Fruit fly (Drosophila melanogaster) whole organism, prepupa: ENCODE results near the gene Gba1b.

ENCODE experiments used
- Blimp-1 ChIP-seq: fragments of 200-800 bp; sonication (Bioruptor generic); optimal IDR thresholded peaks from 3 replicates; lab custom pipeline; 2017; ENCODE audit warnings: missing biosample characterization, missing genetic modification characterization, mild to moderate bottlenecking, moderate library complexity, missing genetic modification reagents
- CG10631 ChIP-seq: fragments of 200-800 bp; sonication (Bioruptor generic); optimal IDR thresholded peaks from 2 replicates; lab custom pipeline; 2016; ENCODE audit warnings: missing biosample characterization, missing genetic modification characterization
- CG10669 ChIP-seq: fragments of 200-800 bp; sonication (Bioruptor generic); optimal IDR thresholded peaks from 3 replicates; lab custom pipeline; 2018; ENCODE audit warnings: missing biosample characterization, mild to moderate bottlenecking, missing genetic modification characterization, moderate library complexity
- CG11294 ChIP-seq: fragments of 200-800 bp; sonication (Bioruptor generic); IDR thresholded peaks from 2 replicates; pipeline ENCODE4 v1.3.6; 2022; ENCODE audit warnings: missing biosample characterization, missing genetic modification characterization
- CG11762 ChIP-seq: fragments of 200-800 bp; sonication (Bioruptor generic); optimal IDR thresholded peaks from 3 replicates; lab custom pipeline; 2016; ENCODE audit warnings: missing biosample characterization, missing genetic modification characterization; ENCODE audit not compliant: insufficient read depth
- CG15336 ChIP-seq: fragments of 200-800 bp; sonication (Bioruptor generic); IDR thresholded peaks from 2 replicates; pipeline ENCODE4 v1.3.6; 2022; ENCODE audit warnings: missing biosample characterization, missing genetic modification characterization
- CG16779 ChIP-seq: fragments of 200-800 bp; sonication (Bioruptor generic); optimal IDR thresholded peaks from 3 replicates; lab custom pipeline; 2017; ENCODE audit warnings: missing biosample characterization, mild to moderate bottlenecking, missing genetic modification characterization
- CG3032 ChIP-seq: fragments of 200-800 bp; optimal IDR thresholded peaks from 2 replicates; lab custom pipeline; 2019; ENCODE audit warnings: missing biosample characterization, mild to moderate bottlenecking, missing genetic modification characterization, moderate library complexity
- CG31627 ChIP-seq: fragments of 200-800 bp; sonication (Bioruptor generic); optimal IDR thresholded peaks from 3 replicates; lab custom pipeline; 2016; ENCODE audit warnings: missing biosample characterization, missing genetic modification characterization
- CG32006 ChIP-seq: fragments of 200-800 bp; sonication (Bioruptor generic); optimal IDR thresholded peaks from 3 replicates; lab custom pipeline; 2017; ENCODE audit warnings: missing biosample characterization, mild to moderate bottlenecking, missing genetic modification characterization
- CG34406 ChIP-seq: fragments of 200-800 bp; sonication (Bioruptor generic); optimal IDR thresholded peaks from 3 replicates; lab custom pipeline; 2016; ENCODE audit warnings: missing biosample characterization, missing genetic modification characterization
- CG3919 ChIP-seq: fragments of 200-800 bp; sonication (Bioruptor generic); optimal IDR thresholded peaks from 3 replicates; lab custom pipeline; 2016; ENCODE audit warnings: missing biosample characterization, missing genetic modification characterization
- CG6276 ChIP-seq: fragments of 200-800 bp; sonication (Bioruptor generic); optimal IDR thresholded peaks from 2 replicates; lab custom pipeline; 2017; ENCODE audit warnings: missing biosample characterization, mild to moderate bottlenecking, missing genetic modification characterization
- CG6808 ChIP-seq: fragments of 200-800 bp; sonication (Bioruptor generic); optimal IDR thresholded peaks from 3 replicates; lab custom pipeline; 2017; ENCODE audit warnings: missing biosample characterization, missing genetic modification characterization, mild to moderate bottlenecking, moderate library complexity, missing genetic modification reagents
- CG6854 ChIP-seq: fragments of 200-800 bp; sonication (Bioruptor generic); optimal IDR thresholded peaks from 2 replicates; lab custom pipeline; 2017; ENCODE audit warnings: missing biosample characterization, mild to moderate bottlenecking, missing genetic modification characterization
- CG8119 ChIP-seq: fragments of 200-800 bp; sonication (Bioruptor generic); IDR thresholded peaks from 3 replicates; pipeline ENCODE4 v1.3.6; 2022; ENCODE audit warnings: missing biosample characterization, missing genetic modification characterization
- CG8632 ChIP-seq: fragments of 200-800 bp; sonication (Bioruptor generic); optimal IDR thresholded peaks from 3 replicates; lab custom pipeline; 2016; ENCODE audit warnings: missing biosample characterization, missing genetic modification characterization
- CG9139 ChIP-seq: fragments of 200-800 bp; sonication (Bioruptor generic); optimal IDR thresholded peaks from 3 replicates; lab custom pipeline; 2017; ENCODE audit warnings: missing biosample characterization, mild to moderate bottlenecking, missing genetic modification characterization
- Eip75B ChIP-seq: fragments of 200-800 bp; sonication (Bioruptor generic); optimal IDR thresholded peaks from 3 replicates; lab custom pipeline; 2016; ENCODE audit warnings: missing biosample characterization, missing genetic modification characterization
- Eip78C ChIP-seq: fragments of 200-800 bp; sonication (Bioruptor generic); peaks from one replicate; lab custom pipeline; 2016; ENCODE audit warnings: missing biosample characterization, missing genetic modification characterization
- Eip93F ChIP-seq: fragments of 200-800 bp; sonication (Bioruptor generic); optimal IDR thresholded peaks from 2 replicates; lab custom pipeline; 2016; ENCODE audit warnings: missing biosample characterization, mild to moderate bottlenecking, missing genetic modification characterization
- Ets96B ChIP-seq: fragments of 200-800 bp; optimal IDR thresholded peaks from 2 replicates; lab custom pipeline; 2019; ENCODE audit warnings: missing biosample characterization, mild to moderate bottlenecking, missing genetic modification characterization, moderate library complexity
- Hr39 ChIP-seq: fragments of 200-800 bp; sonication (Bioruptor generic); optimal IDR thresholded peaks from 2 replicates; lab custom pipeline; 2016; ENCODE audit warnings: missing biosample characterization, missing genetic modification characterization
- Met ChIP-seq: fragments of 200-800 bp; sonication (Bioruptor generic); optimal IDR thresholded peaks from 3 replicates; lab custom pipeline; 2016; ENCODE audit warnings: missing biosample characterization, missing genetic modification characterization
- OdsH ChIP-seq: fragments of 200-800 bp; sonication (Bioruptor generic); optimal IDR thresholded peaks from 3 replicates; lab custom pipeline; 2016; ENCODE audit warnings: missing biosample characterization, missing genetic modification characterization
- Smox ChIP-seq: fragments of 200-800 bp; sonication (Bioruptor generic); optimal IDR thresholded peaks from 3 replicates; lab custom pipeline; 2016; ENCODE audit warnings: missing biosample characterization, missing genetic modification characterization
- Sox102F ChIP-seq: fragments of 200-800 bp; sonication (Bioruptor generic); optimal IDR thresholded peaks from 2 replicates; lab custom pipeline; 2016; ENCODE audit warnings: missing biosample characterization, mild to moderate bottlenecking, missing genetic modification characterization
- Sox14 ChIP-seq: fragments of 200-800 bp; sonication (Bioruptor generic); optimal IDR thresholded peaks from 3 replicates; lab custom pipeline; 2016; ENCODE audit warnings: missing biosample characterization, missing genetic modification characterization
- achi ChIP-seq: fragments of 200-800 bp; sonication (Bioruptor generic); optimal IDR thresholded peaks from 3 replicates; lab custom pipeline; 2016; ENCODE audit warnings: missing biosample characterization, missing genetic modification characterization
- dac ChIP-seq: fragments of 200-800 bp; sonication (Bioruptor generic); optimal IDR thresholded peaks from 2 replicates; lab custom pipeline; 2017; ENCODE audit warnings: missing biosample characterization, mild to moderate bottlenecking, missing genetic modification characterization
- dsx ChIP-seq: fragments of 200-800 bp; optimal IDR thresholded peaks from 3 replicates; lab custom pipeline; 2019; ENCODE audit warnings: missing biosample characterization, mild to moderate bottlenecking, missing genetic modification characterization, moderate library complexity; ENCODE audit not compliant: poor library complexity, severe bottlenecking
- eg ChIP-seq: fragments of 200-800 bp; sonication (Bioruptor generic); IDR thresholded peaks from 3 replicates; pipeline ENCODE4 v1.3.6; 2022; ENCODE audit warnings: missing biosample characterization, missing genetic modification characterization
- esn ChIP-seq: fragments of 200-800 bp; sonication (Bioruptor generic); optimal IDR thresholded peaks from 2 replicates; lab custom pipeline; 2016; ENCODE audit warnings: missing biosample characterization, mild to moderate bottlenecking, missing genetic modification characterization, moderate library complexity
- fd59A ChIP-seq: fragments of 200-800 bp; sonication (Bioruptor generic); optimal IDR thresholded peaks from 2 replicates; lab custom pipeline; 2017; ENCODE audit warnings: missing biosample characterization, mild to moderate bottlenecking, missing genetic modification characterization, missing genetic modification reagents
- fd85E ChIP-seq: fragments of 200-800 bp; sonication (Bioruptor generic); optimal IDR thresholded peaks from 3 replicates; lab custom pipeline; 2016; ENCODE audit warnings: missing biosample characterization, missing genetic modification characterization
- fkh ChIP-seq: fragments of 200-800 bp; sonication (Bioruptor generic); optimal IDR thresholded peaks from 3 replicates; lab custom pipeline; 2017; ENCODE audit warnings: missing biosample characterization, mild to moderate bottlenecking, missing genetic modification characterization, moderate library complexity
- net ChIP-seq: fragments of 200-800 bp; sonication (Bioruptor generic); optimal IDR thresholded peaks from 3 replicates; lab custom pipeline; 2016; ENCODE audit warnings: missing biosample characterization, missing genetic modification characterization
- pdm3 ChIP-seq: fragments of 200-800 bp; sonication (Bioruptor generic); optimal IDR thresholded peaks from 3 replicates; lab custom pipeline; 2016; ENCODE audit warnings: missing biosample characterization, missing genetic modification characterization
- spab ChIP-seq: fragments of 200-800 bp; sonication (Bioruptor generic); optimal IDR thresholded peaks from 2 replicates; lab custom pipeline; 2017; ENCODE audit warnings: missing biosample characterization, mild to moderate bottlenecking, missing genetic modification characterization, missing genetic modification reagents
- svp ChIP-seq: fragments of 200-800 bp; sonication (Bioruptor generic); peaks from one replicate; lab custom pipeline; 2016; ENCODE audit warnings: missing biosample characterization, missing genetic modification characterization
- topi ChIP-seq: fragments of 200-800 bp; sonication (Bioruptor generic); optimal IDR thresholded peaks from 3 replicates; lab custom pipeline; 2016; ENCODE audit warnings: missing biosample characterization, missing genetic modification characterization
- vri ChIP-seq: fragments of 200-800 bp; sonication (Bioruptor generic); optimal IDR thresholded peaks from 3 replicates; lab custom pipeline; 2016; ENCODE audit warnings: missing biosample characterization, mild to moderate bottlenecking, missing genetic modification characterization

The Gba1b gene

DNA sequence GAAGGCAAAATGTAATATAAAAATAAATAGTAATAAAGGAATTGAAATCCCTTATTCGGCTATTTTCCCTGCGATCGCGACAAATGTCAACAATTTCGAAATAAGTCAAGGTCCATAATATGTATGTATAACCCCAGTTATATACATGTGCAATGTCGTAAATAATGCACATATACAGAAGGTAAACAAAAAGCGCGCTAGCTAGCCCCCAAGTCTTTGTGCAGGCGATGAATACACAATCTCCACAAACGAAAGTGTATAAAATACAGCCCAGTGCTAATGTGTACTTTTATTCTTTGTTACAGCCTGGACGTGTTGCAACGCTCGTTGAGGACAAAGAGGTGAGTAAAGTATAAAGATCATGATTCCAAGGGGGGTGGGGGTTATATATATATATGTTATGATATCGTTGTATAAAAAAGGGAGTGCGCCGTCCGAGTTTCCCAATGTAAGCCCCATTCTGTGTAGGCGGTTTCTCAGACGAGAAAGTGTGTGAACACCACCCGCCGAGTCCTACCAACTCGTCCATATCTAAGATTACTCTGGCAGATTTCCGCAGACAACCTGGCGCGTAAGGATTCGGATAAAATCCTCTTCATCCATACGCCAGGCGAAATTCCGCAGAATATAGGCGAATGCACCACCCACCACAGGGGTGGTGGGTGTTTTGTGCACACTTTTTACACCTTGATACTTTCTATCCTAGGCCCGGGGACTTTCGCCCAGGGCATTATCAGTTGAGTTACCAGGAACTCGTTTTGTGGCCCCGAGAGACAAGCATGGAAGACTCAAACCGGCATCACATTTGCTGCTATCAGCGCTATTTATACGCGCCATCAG is 25.2 kb downstream of the Gba1b start (continued):
- TF ChIP-seq CG11762, result no peak
- TF ChIP-seq CG6276 (GFP tag; lab: Kevin White, UChicago), result peak; percentile 32
- TF ChIP-seq CG9139, result peak; percentile 38
- no peak for TF ChIP-seq fd59A
- TF ChIP-seq spab, result peak; percentile 15
- TF ChIP-seq CG16779 (tag; lab: Kevin White, UChicago), result peak; percentile 41
- TF ChIP-seq CG10631 (GFP tag; lab: Kevin White, UChicago), result no peak
- TF ChIP-seq vri, result peak; percentile 59
- peak; percentile 14 for TF ChIP-seq esn (GFP tag; lab: Kevin White, UChicago)
- TF ChIP-seq OdsH, result no peak
- no peak for TF ChIP-seq topi
- no peak for TF ChIP-seq Ets96B (tag; lab: Kevin White, UChicago)
- TF ChIP-seq CG6808, result peak; percentile 63
- no peak for TF ChIP-seq fd85E (GFP tag; lab: Kevin White, UChicago)
- peak; percentile 38 for TF ChIP-seq net (GFP tag; lab: Kevin White, UChicago)
- peak; percentile 72 for TF ChIP-seq Blimp-1 (GFP tag; lab: Kevin White, UChicago)
- TF ChIP-seq Eip93F (GFP tag; lab: Kevin White, UChicago), result peak; percentile 61
- no peak for TF ChIP-seq Smox (GFP tag; lab: Kevin White, UChicago)
- TF ChIP-seq pdm3 (GFP tag; lab: Kevin White, UChicago), result no peak
- TF ChIP-seq CG31627 (GFP tag; lab: Kevin White, UChicago), result no peak
- peak; percentile 37; the same call in 2 of the 3 replicates for TF ChIP-seq CG8119
- TF ChIP-seq svp, result peak; percentile 88
- no peak for TF ChIP-seq CG8632
- peak; percentile 16 for TF ChIP-seq fkh (GFP tag; lab: Kevin White, UChicago)
- no peak for TF ChIP-seq CG34406
- TF ChIP-seq CG32006 (GFP tag; lab: Kevin White, UChicago), result peak; percentile 22
- TF ChIP-seq CG10669, result no peak
- peak; percentile 36 for TF ChIP-seq Sox102F (GFP tag; lab: Kevin White, UChicago)
- TF ChIP-seq CG3032 (tag; lab: Kevin White, UChicago), result no peak
- TF ChIP-seq CG11294, result no peak
- TF ChIP-seq Met (GFP tag; lab: Kevin White, UChicago), result no peak
- TF ChIP-seq, all 60 proteins: peak for 26

DNA sequence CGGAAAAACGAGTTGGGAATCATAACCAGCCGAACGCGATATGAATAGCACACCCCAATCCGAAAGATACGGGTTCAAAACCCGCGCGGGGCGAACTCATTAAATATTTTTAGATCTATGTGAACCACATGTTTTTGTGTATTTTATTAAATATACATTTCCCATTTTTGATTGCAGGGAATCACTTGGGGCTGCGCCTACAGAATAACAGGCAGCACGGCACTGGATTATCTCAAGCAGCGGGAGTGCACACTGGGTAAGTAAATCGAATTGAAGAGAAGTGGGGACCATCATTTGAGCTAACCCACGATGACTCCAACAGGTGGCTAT is 25.8 kb downstream of the Gba1b start:
- TF ChIP-seq svp (peak; percentile 74), Blimp-1 (GFP tag; lab: Kevin White, UChicago) (no peak), Eip75B (no peak), fkh (GFP tag; lab: Kevin White, UChicago) (no peak)
- TF ChIP-seq, all 60 proteins: peak for 1

DNA sequence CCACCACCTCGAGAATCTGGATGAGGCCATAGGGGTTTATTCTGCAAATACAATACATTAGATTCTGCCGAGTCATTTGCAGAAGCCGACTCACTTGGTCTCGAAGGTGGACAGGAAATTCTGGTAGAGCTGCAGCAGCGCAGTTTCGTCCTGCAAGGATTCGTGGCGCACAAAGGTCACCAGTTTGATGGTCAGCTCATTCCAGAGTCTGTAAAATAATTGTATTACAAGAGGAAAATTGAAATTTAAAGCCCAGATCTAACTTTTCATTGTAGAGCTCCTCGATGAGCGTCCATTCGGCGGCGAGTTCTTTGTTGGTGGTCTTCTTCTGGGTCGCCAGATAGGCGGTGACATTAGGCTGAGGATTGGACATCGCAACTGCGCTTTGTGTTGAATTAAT is 27.9 kb downstream of the Gba1b start:
- TF ChIP-seq net (GFP tag; lab: Kevin White, UChicago), result no peak

DNA sequence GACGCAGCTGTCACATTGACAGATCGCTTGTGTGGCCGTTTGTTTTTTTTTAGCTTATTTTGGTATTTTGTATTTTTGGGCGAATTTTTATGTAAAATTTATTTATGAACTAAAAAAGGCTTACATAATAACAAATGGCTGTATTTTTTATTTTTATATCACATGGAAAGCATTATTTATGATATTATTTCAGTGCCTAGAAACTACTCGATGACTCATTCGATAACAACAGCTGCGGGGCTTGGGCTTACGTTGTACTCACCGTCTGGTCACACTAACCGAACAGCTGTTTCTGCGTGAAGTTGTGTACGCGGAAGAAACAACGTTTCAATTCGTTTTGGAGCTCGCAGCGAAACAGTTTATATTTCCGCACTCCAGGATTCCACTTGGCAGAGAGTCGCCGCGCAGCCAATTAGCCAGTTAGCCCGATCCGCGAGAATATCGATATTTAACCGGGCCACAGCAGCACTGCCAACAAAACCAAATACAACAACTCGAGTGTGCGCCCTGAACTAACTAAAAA is 28.4 kb downstream of the Gba1b start, which contains the start of the genes Hmgcr and Rpn9:
Hmgcr (plus strand) TSS at position 335 of the 523 bp plus-strand sequence.
Rpn9 (minus strand) TSS at position 473 of the 523 bp plus-strand sequence.
- TF ChIP-seq CG11294, result no peak
- TF ChIP-seq Eip78C (GFP tag; lab: Kevin White, UChicago), result peak; percentile 69
- TF ChIP-seq Sox14 (GFP tag; lab: Kevin White, UChicago), result peak; percentile 39
- no peak for TF ChIP-seq Hr39
- no peak for TF ChIP-seq fd59A
- peak; percentile 52 for TF ChIP-seq Eip93F (GFP tag; lab: Kevin White, UChicago)
- peak; percentile 2 for TF ChIP-seq Eip75B
- TF ChIP-seq esn (GFP tag; lab: Kevin White, UChicago), result peak; percentile 23
- no peak for TF ChIP-seq svp
- TF ChIP-seq eg (GFP tag; lab: Robert Waterston, UW), result peak; percentile 10; the same call in 1 of the 3 replicates
- no peak for TF ChIP-seq dac (GFP tag; lab: Kevin White, UChicago)
- no peak; the same call in 1 of the 2 replicates for TF ChIP-seq CG15336
- TF ChIP-seq CG10631 (GFP tag; lab: Kevin White, UChicago), result no peak
- TF ChIP-seq CG3919 (GFP tag; lab: Kevin White, UChicago), result peak; percentile 39
- peak; percentile 100 for TF ChIP-seq achi
- peak; percentile 1 for TF ChIP-seq fkh (GFP tag; lab: Kevin White, UChicago)
- TF ChIP-seq dsx, result peak; percentile 11
- peak; percentile 22 for TF ChIP-seq CG6854 (GFP tag; lab: Kevin White, UChicago)
- TF ChIP-seq vri, result peak; percentile 48
